Fruit fly (Drosophila melanogaster) whole organism, embryonic: Measurements from ENCODE around the gene Charon.
A peak's percentile ranks its signal among the peaks of the same experiment; 100 is the strongest.

Experiments
- Awh ChIP-seq: fragments of 200-800 bp; sonication (Bioruptor generic); IDR thresholded peaks from 2 replicates; pipeline ENCODE4, ENCODE4 v1.3.6; 2022; ENCODE audit warnings: missing biosample characterization, missing genetic modification characterization
- BtbVII ChIP-seq: fragments of 200-800 bp; sonication (Bioruptor generic); optimal IDR thresholded peaks from 3 replicates; lab custom pipeline; 2017; ENCODE audit warnings: missing biosample characterization, mild to moderate bottlenecking, missing genetic modification characterization
- CG10654 ChIP-seq: fragments of 200-800 bp; sonication (Bioruptor generic); optimal IDR thresholded peaks from 2 replicates; lab custom pipeline; 2016; ENCODE audit warnings: missing biosample characterization, missing genetic modification characterization
- CG11695 ChIP-seq: fragments of 200-800 bp; sonication (Bioruptor generic); IDR thresholded peaks from 3 replicates; pipeline ENCODE4 v1.3.6; 2022; ENCODE audit warnings: missing biosample characterization, missing genetic modification characterization
- CG12071 ChIP-seq: fragments of 200-800 bp; sonication (Bioruptor generic); optimal IDR thresholded peaks from 3 replicates; lab custom pipeline; 2018; ENCODE audit warnings: missing biosample characterization, mild to moderate bottlenecking, missing genetic modification characterization
- CG12219 ChIP-seq: fragments of 200-800 bp; sonication (Bioruptor generic); optimal IDR thresholded peaks from 3 replicates; lab custom pipeline; 2018; ENCODE audit warnings: missing biosample characterization, mild to moderate bottlenecking, missing genetic modification characterization
- CG13775 ChIP-seq: fragments of 200-800 bp; sonication (Bioruptor generic); optimal IDR thresholded peaks from 3 replicates; lab custom pipeline; 2017; ENCODE audit warnings: missing biosample characterization, mild to moderate bottlenecking, missing genetic modification characterization
- CG14014 ChIP-seq: fragments of 200-800 bp; sonication (Bioruptor generic); IDR thresholded peaks from 2 replicates; pipeline ENCODE4 v1.3.6; 2022; ENCODE audit warnings: missing biosample characterization, missing genetic modification characterization
- CG14441 ChIP-seq: fragments of 200-800 bp; sonication (Bioruptor generic); IDR thresholded peaks from 2 replicates; pipeline ENCODE4 v1.3.6; 2022; ENCODE audit warnings: missing biosample characterization, missing genetic modification characterization
- CG14710 ChIP-seq: fragments of 200-800 bp; sonication (Bioruptor generic); optimal IDR thresholded peaks from 3 replicates; lab custom pipeline; 2019; ENCODE audit warnings: missing biosample characterization, mild to moderate bottlenecking, missing genetic modification characterization, moderate library complexity
- CG15479 ChIP-seq: fragments of 200-800 bp; sonication (Bioruptor generic); optimal IDR thresholded peaks from 3 replicates; lab custom pipeline; 2019; ENCODE audit warnings: missing biosample characterization, mild to moderate bottlenecking, missing genetic modification characterization, moderate library complexity
- CG1603 ChIP-seq: fragments of 200-800 bp; sonication (Bioruptor generic); optimal IDR thresholded peaks from 2 replicates; lab custom pipeline; 2019; ENCODE audit warnings: missing biosample characterization, mild to moderate bottlenecking, missing genetic modification characterization, moderate library complexity
- CG17328 ChIP-seq: fragments of 200-800 bp; sonication (Bioruptor generic); IDR thresholded peaks from 2 replicates; pipeline ENCODE4 v1.3.6; 2022; ENCODE audit warnings: missing biosample characterization, missing genetic modification characterization
- CG2678 ChIP-seq: fragments of 200-800 bp; sonication (Bioruptor generic); optimal IDR thresholded peaks from 3 replicates; lab custom pipeline; 2019; ENCODE audit warnings: missing biosample characterization, mild to moderate bottlenecking, missing genetic modification characterization, moderate library complexity
- CG3995 ChIP-seq: fragments of 200-800 bp; sonication (Bioruptor generic); optimal IDR thresholded peaks from 3 replicates; lab custom pipeline; 2016; ENCODE audit warnings: missing biosample characterization, missing genetic modification characterization
- CG5953 ChIP-seq: fragments of 200-800 bp; sonication (Bioruptor generic); IDR thresholded peaks from 2 replicates; pipeline ENCODE4 v1.3.6; 2022; ENCODE audit warnings: missing biosample characterization, missing genetic modification characterization
- CG8765 ChIP-seq: fragments of 200-800 bp; sonication (Bioruptor generic); IDR thresholded peaks from 2 replicates; pipeline ENCODE4 v1.3.6; 2022; ENCODE audit warnings: missing biosample characterization, missing genetic modification characterization
- CG9215 ChIP-seq: fragments of 200-800 bp; sonication (Bioruptor generic); IDR thresholded peaks from 2 replicates; pipeline ENCODE4 v1.3.6; 2022; ENCODE audit warnings: missing biosample characterization, missing genetic modification characterization
- CG9437 ChIP-seq: fragments of 200-800 bp; sonication (Bioruptor generic); optimal IDR thresholded peaks from 2 replicates; lab custom pipeline; 2018; ENCODE audit warnings: missing biosample characterization, mild to moderate bottlenecking, missing genetic modification characterization
- D19B ChIP-seq: fragments of 200-800 bp; sonication (Bioruptor generic); optimal IDR thresholded peaks from 2 replicates; lab custom pipeline; 2017; ENCODE audit warnings: missing biosample characterization, mild to moderate bottlenecking, missing genetic modification characterization
- Dp ChIP-seq: fragments of 200-800 bp; sonication (Bioruptor generic); optimal IDR thresholded peaks from 2 replicates; lab custom pipeline; 2018; ENCODE audit warnings: missing biosample characterization, mild to moderate bottlenecking, missing genetic modification characterization, moderate library complexity
- E2f1 ChIP-seq: fragments of 200-800 bp; sonication (Bioruptor generic); IDR thresholded peaks from 2 replicates; pipeline ENCODE4 v1.3.6; 2022; ENCODE audit warnings: missing biosample characterization, missing genetic modification characterization
- E2f2 ChIP-seq: fragments of 200-800 bp; sonication (Bioruptor generic); IDR thresholded peaks from 2 replicates; pipeline ENCODE4 v1.3.6; 2022; ENCODE audit warnings: missing biosample characterization, missing genetic modification characterization
- Fer1 ChIP-seq: fragments of 200-800 bp; sonication (Bioruptor generic); optimal IDR thresholded peaks from 2 replicates; lab custom pipeline; 2017; ENCODE audit warnings: missing biosample characterization, mild to moderate bottlenecking, missing genetic modification characterization
- Gsc ChIP-seq: fragments of 200-800 bp; sonication (Bioruptor generic); IDR thresholded peaks from 2 replicates; pipeline ENCODE4 v1.3.6; 2022; ENCODE audit warnings: missing biosample characterization, missing genetic modification characterization
- Gug ChIP-seq: fragments of 200-800 bp; sonication (Bioruptor generic); IDR thresholded peaks from 4 replicates; pipeline ENCODE4 v1.3.6; 2022; ENCODE audit warnings: missing biosample characterization, missing genetic modification characterization
- HLH3B ChIP-seq: fragments of 200-800 bp; sonication (Bioruptor generic); IDR thresholded peaks from 2 replicates; pipeline ENCODE4 v1.3.6; 2022; ENCODE audit warnings: missing biosample characterization, missing genetic modification characterization
- HLH54F ChIP-seq: fragments of 200-800 bp; sonication (Bioruptor generic); optimal IDR thresholded peaks from 3 replicates; lab custom pipeline; 2016; ENCODE audit warnings: missing biosample characterization, missing genetic modification characterization
- HmgZ ChIP-seq: fragments of 200-800 bp; sonication (Bioruptor generic); optimal IDR thresholded peaks from 2 replicates; lab custom pipeline; 2018; ENCODE audit warnings: missing biosample characterization, mild to moderate bottlenecking, missing genetic modification characterization
- Kr ChIP-seq: fragments of 200-800 bp; sonication (Bioruptor generic); optimal IDR thresholded peaks from 2 replicates; lab custom pipeline; 2017; ENCODE audit warnings: missing biosample characterization, mild to moderate bottlenecking, missing genetic modification characterization
- Med ChIP-seq: fragments of 200-800 bp; sonication (Bioruptor generic); peaks from one replicate; lab custom pipeline; 2016; ENCODE audit warnings: missing biosample characterization, missing genetic modification characterization, mild to moderate bottlenecking, inconsistent platforms, moderate library complexity
- Mrtf ChIP-seq: fragments of 200-800 bp; sonication (Bioruptor generic); IDR thresholded peaks from 3 replicates; pipeline ENCODE4 v1.3.6; 2022; ENCODE audit warnings: missing biosample characterization, missing genetic modification characterization
- NK7.1 ChIP-seq: fragments of 200-800 bp; sonication (Bioruptor generic); optimal IDR thresholded peaks from 3 replicates; lab custom pipeline; 2016; ENCODE audit warnings: missing biosample characterization, missing genetic modification characterization
- NfI ChIP-seq: fragments of 200-800 bp; sonication (Bioruptor generic); optimal IDR thresholded peaks from 3 replicates; lab custom pipeline; 2018; ENCODE audit warnings: missing biosample characterization, mild to moderate bottlenecking, missing genetic modification characterization, moderate library complexity
- Sin3A ChIP-seq: fragments of >200 bp; optimal IDR thresholded peaks from 2 replicates; lab custom pipeline; 2018
- Six4 ChIP-seq: fragments of 200-800 bp; sonication (Bioruptor generic); optimal IDR thresholded peaks from 2 replicates; lab custom pipeline; 2016; ENCODE audit warnings: missing biosample characterization, missing genetic modification characterization
- Ssrp ChIP-seq: fragments of 200-800 bp; sonication (Bioruptor generic); optimal IDR thresholded peaks from 2 replicates; lab custom pipeline; 2018; ENCODE audit warnings: missing biosample characterization, mild to moderate bottlenecking, missing genetic modification characterization, moderate library complexity
- Usf ChIP-seq: fragments of 200-800 bp; sonication (Bioruptor generic); optimal IDR thresholded peaks from 2 replicates; lab custom pipeline; 2017; ENCODE audit warnings: missing genotype, missing biosample characterization, missing genetic modification characterization
- Xrp1 ChIP-seq: fragments of 200-800 bp; sonication (Bioruptor generic); IDR thresholded peaks from 2 replicates; pipeline ENCODE4 v1.3.6; 2022; ENCODE audit warnings: missing biosample characterization, missing genetic modification characterization
- bsh ChIP-seq, 2 experiments: fragments of 200-800 bp; sonication (Bioruptor generic); optimal IDR thresholded peaks; 2 replicates each; lab custom pipeline; 2017 to 2018; ENCODE audit warnings: mild to moderate bottlenecking in 2 of 2, missing biosample characterization in 2 of 2, missing genetic modification characterization in 2 of 2, moderate library complexity in 1 of 2
- crc ChIP-seq: fragments of 200-800 bp; sonication (Bioruptor generic); optimal IDR thresholded peaks from 2 replicates; lab custom pipeline; 2016; ENCODE audit warnings: missing biosample characterization, missing genetic modification characterization
- dmrt99B ChIP-seq: fragments of 200-800 bp; sonication (Bioruptor generic); optimal IDR thresholded peaks from 2 replicates; lab custom pipeline; 2018; ENCODE audit warnings: missing biosample characterization, mild to moderate bottlenecking, missing genetic modification characterization, moderate library complexity
- gce ChIP-seq: fragments of 200-800 bp; sonication (Bioruptor generic); IDR thresholded peaks from 3 replicates; pipeline ENCODE4 v1.3.6; 2022; ENCODE audit warnings: missing biosample characterization, missing genetic modification characterization
- kay ChIP-seq: fragments of 200-800 bp; sonication (Bioruptor generic); optimal IDR thresholded peaks from 2 replicates; lab custom pipeline; 2016; ENCODE audit warnings: missing biosample characterization, missing genetic modification characterization
- klu ChIP-seq: fragments of 200-800 bp; sonication (Bioruptor generic); IDR thresholded peaks from 2 replicates; pipeline ENCODE4 v1.3.6; 2022; ENCODE audit warnings: missing biosample characterization, missing genetic modification characterization
- nmo ChIP-seq: fragments of 200-800 bp; sonication (Bioruptor generic); optimal IDR thresholded peaks from 2 replicates; lab custom pipeline; 2018; ENCODE audit warnings: missing biosample characterization, mild to moderate bottlenecking, missing genetic modification characterization, moderate library complexity
- pho ChIP-seq: fragments of 200-800 bp; sonication (Bioruptor generic); optimal IDR thresholded peaks from 2 replicates; lab custom pipeline; 2016; ENCODE audit warnings: missing biosample characterization, missing genetic modification characterization
- pzg ChIP-seq: fragments of 200-800 bp; sonication (Bioruptor generic); optimal IDR thresholded peaks from 3 replicates; lab custom pipeline; 2018; ENCODE audit warnings: missing biosample characterization, mild to moderate bottlenecking, missing genetic modification characterization, moderate library complexity
- ro ChIP-seq: fragments of 200-800 bp; sonication (Bioruptor generic); IDR thresholded peaks from 2 replicates; pipeline ENCODE4 v1.3.6; 2022; ENCODE audit warnings: missing biosample characterization, missing genetic modification characterization
- ssp ChIP-seq: fragments of 200-800 bp; sonication (Bioruptor generic); IDR thresholded peaks from 2 replicates; pipeline ENCODE4 v1.3.6; 2022; ENCODE audit warnings: missing biosample characterization, missing genetic modification characterization
- usp ChIP-seq: fragments of >200 bp; optimal IDR thresholded peaks from 2 replicates; lab custom pipeline; 2017; ENCODE audit warnings: missing biosample characterization, missing genetic modification characterization
- yki ChIP-seq: fragments of >200 bp; optimal IDR thresholded peaks from 3 replicates; lab custom pipeline; 2018

Gene Charon

dm6 chr2L:1214465-1214864 is 41.9 kb upstream of the Charon start (continued):
- no peak for TF ChIP-seq CG3995 (GFP tag; lab: Kevin White, UChicago)
- TF ChIP-seq Gug, result 0 out of 4 replicates have a peak, but pooled peaks have one; percentile 33
- TF ChIP-seq Kr (GFP tag; lab: Kevin White, UChicago), result no peak
- no peak for TF ChIP-seq BtbVII
- no peak for TF ChIP-seq yki (lab: Kevin White, UChicago)
- TF ChIP-seq ro, result no peak
- TF ChIP-seq HLH54F, result no peak
- TF ChIP-seq CG15479, result no peak
- TF ChIP-seq CG8765 (GFP tag; lab: Robert Waterston, UW), result 0 out of 2 replicates have a peak, but pooled peaks have one; percentile 28
- 0 out of 3 replicates have a peak, but pooled peaks have one; percentile 41 for TF ChIP-seq CG11695 (GFP tag; lab: Robert Waterston, UW)
- TF ChIP-seq CG14710, result peak; percentile 11
- peak; percentile 53; the same call in 1 of the 3 replicates for TF ChIP-seq Mrtf (GFP tag; lab: Robert Waterston, UW)
- peak; percentile 10 for TF ChIP-seq HmgZ
- peak; percentile 32; the same call in 1 of the 2 replicates for TF ChIP-seq ssp (GFP tag; lab: Robert Waterston, UW)
- peak; percentile 68 for TF ChIP-seq CG17328 (GFP tag; lab: Robert Waterston, UW)
- TF ChIP-seq E2f1 (GFP tag; lab: Robert Waterston, UW), result peak; percentile 50; the same call in 1 of the 2 replicates
- TF ChIP-seq Fer1 (GFP tag; lab: Kevin White, UChicago), result peak; percentile 59
- TF ChIP-seq Sin3A (lab: Kevin White, UChicago), result no peak
- TF ChIP-seq klu (GFP tag; lab: Robert Waterston, UW), result 0 out of 2 replicates have a peak, but pooled peaks have one; percentile 28
- TF ChIP-seq NfI (GFP tag; lab: Kevin White, UChicago), result peak; percentile 14
- TF ChIP-seq Dp (GFP tag; lab: Kevin White, UChicago), result no peak
- peak; percentile 16 for TF ChIP-seq CG12219 (GFP tag; lab: Kevin White, UChicago)
- TF ChIP-seq CG14014, result 0 out of 2 replicates have a peak, but pooled peaks have one; percentile 13
- peak; percentile 61 for TF ChIP-seq CG2678 (tag; lab: Kevin White, UChicago)
- no peak for TF ChIP-seq CG5953 (GFP tag; lab: Robert Waterston, UW)
- peak; percentile 19 for TF ChIP-seq Ssrp
- TF ChIP-seq E2f2 (GFP tag; lab: Robert Waterston, UW), result no peak
- TF ChIP-seq crc (GFP tag; lab: Kevin White, UChicago), result no peak
- no peak for TF ChIP-seq CG9215
- TF ChIP-seq HLH3B (GFP tag; lab: Robert Waterston, UW), result peak; percentile 72
- no peak for TF ChIP-seq CG12071 (GFP tag; lab: Kevin White, UChicago)
- no peak for TF ChIP-seq pzg
- TF ChIP-seq bsh (GFP tag; optimal IDR thresholded peaks at IDR 0.05; lab: Kevin White, UChicago), result peak in 1 of 2 experiments; percentile 63
- peak; percentile 45 for TF ChIP-seq nmo (GFP tag; lab: Kevin White, UChicago)
- peak; percentile 78 for TF ChIP-seq Xrp1 (GFP tag; lab: Robert Waterston, UW)
- TF ChIP-seq CG1603, result peak; percentile 54
- peak; percentile 26 for TF ChIP-seq Six4
- TF ChIP-seq Med (GFP tag; lab: Kevin White, UChicago), result peak; percentile 65
- no peak for TF ChIP-seq D19B (GFP tag; lab: Kevin White, UChicago)
- no peak for TF ChIP-seq pho (GFP tag; lab: Kevin White, UChicago)
- peak; percentile 33; the same call in 1 of the 2 replicates for TF ChIP-seq Awh (GFP tag; lab: Robert Waterston, UW)
- TF ChIP-seq usp (GFP tag; lab: Kevin White, UChicago), result no peak
- peak; percentile 55 for TF ChIP-seq dmrt99B (tag; lab: Kevin White, UChicago)
- TF ChIP-seq Gsc, result 0 out of 2 replicates have a peak, but pooled peaks have one; percentile 16
- TF ChIP-seq CG9437 (GFP tag; lab: Kevin White, UChicago), result peak; percentile 8
- no peak for TF ChIP-seq kay (GFP tag; lab: Kevin White, UChicago)
- TF ChIP-seq CG10654 (GFP tag; lab: Kevin White, UChicago), result peak; percentile 23
- TF ChIP-seq CG13775 (GFP tag; lab: Kevin White, UChicago), result no peak
- no peak for TF ChIP-seq NK7.1 (GFP tag; lab: Kevin White, UChicago)
- peak; percentile 58 for TF ChIP-seq CG14441 (GFP tag; lab: Robert Waterston, UW)
- TF ChIP-seq Usf (GFP tag; lab: Kevin White, UChicago), result no peak
- 0 out of 3 replicates have a peak, but pooled peaks have one; percentile 44 for TF ChIP-seq gce (GFP tag; lab: Robert Waterston, UW)
